Fruit fly (Drosophila melanogaster) whole organism, wandering third instar larva: Measurements from ENCODE around the gene Ant2.

Source experiments
- Myc ChIP-seq: fragments of >200 bp; optimal IDR thresholded peaks from 2 replicates; lab custom pipeline; 2017
- Sp1 ChIP-seq: fragments of 200-800 bp; sonication (Bioruptor generic); optimal IDR thresholded peaks from 3 replicates; lab custom pipeline; 2019; ENCODE audit warnings: missing biosample characterization, mild to moderate bottlenecking, missing genetic modification characterization, moderate library complexity
- br ChIP-seq: fragments of 200-800 bp; sonication (Bioruptor generic); optimal IDR thresholded peaks from 2 replicates; lab custom pipeline; 2016; ENCODE audit warnings: missing biosample characterization, missing genetic modification characterization
- jim ChIP-seq: fragments of 175-275, 200-325 bp; sonication (Bioruptor generic); optimal IDR thresholded peaks from 2 replicates; lab custom pipeline; 2016; ENCODE audit warnings: missing biosample characterization, mild to moderate bottlenecking, missing genetic modification characterization
- lola ChIP-seq: fragments of >200 bp; optimal IDR thresholded peaks from 2 replicates; lab custom pipeline; 2017; ENCODE audit warnings: missing biosample characterization, missing genetic modification characterization
- psq ChIP-seq: fragments of 200-800 bp; sonication (Bioruptor generic); optimal IDR thresholded peaks from 3 replicates; lab custom pipeline; 2017; ENCODE audit warnings: missing biosample characterization, mild to moderate bottlenecking, missing genetic modification characterization, moderate library complexity
- usp ChIP-seq: fragments of >200 bp; optimal IDR thresholded peaks from 2 replicates; lab custom pipeline; 2017; ENCODE audit warnings: missing biosample characterization, missing genetic modification characterization

dm6 chrX:10756026-10756561, 30.6 kb downstream of the Ant2 start:
- TF ChIP-seq Sp1 (no peak), usp (GFP tag; lab: Kevin White, UChicago) (no peak), psq (GFP tag; lab: Kevin White, UChicago) (no peak), jim (no peak), Myc (no peak), lola (GFP tag; lab: Kevin White, UChicago) (no peak), br (GFP tag; lab: Kevin White, UChicago) (no peak)
